Worm (Caenorhabditis elegans): ENCODE results near the gene srd-41.

The srd-41 gene

DNA sequence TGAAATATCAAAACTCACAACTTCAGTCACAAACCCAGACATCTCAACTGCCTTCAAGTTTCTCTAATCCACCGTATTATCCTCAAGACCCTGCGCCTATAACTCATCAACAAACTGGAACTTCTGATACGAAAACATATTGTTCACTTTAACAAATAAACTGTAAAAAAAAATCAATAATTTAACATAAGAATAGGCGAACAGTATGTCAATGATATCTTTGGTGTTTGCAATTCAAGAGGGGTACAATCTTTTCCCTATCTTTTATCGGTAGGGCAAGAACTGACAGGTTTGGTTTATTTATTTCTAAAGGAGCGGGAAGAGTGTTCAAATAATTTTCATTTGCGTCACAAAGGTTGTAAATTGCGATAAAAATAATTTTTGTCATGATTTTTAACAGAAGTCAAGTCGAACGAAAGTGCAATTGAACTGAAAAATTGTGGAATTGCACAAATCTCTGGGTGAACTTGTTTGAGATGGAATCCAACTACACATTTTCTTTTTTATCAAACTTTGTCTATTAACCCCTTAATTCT lies 36.5 kb downstream of the srd-41 start (continued):
- peak; percentile 86 for TF ChIP-seq cey-2 (tag; optimal IDR thresholded peaks at IDR 0.05; ENCODE audit: borderline replicate concordance, insufficient read depth)
- peak; percentile 50 for TF ChIP-seq snpc-4 (tag; optimal IDR thresholded peaks at IDR 0.05)
- TF ChIP-seq madf-5 (GFP tag; IDR thresholded peaks at IDR 0.05) = peak in 1 of 2 experiments; percentile 85; a peak in 1 of 4 replicates
- TF ChIP-seq ceh-44 (GFP tag; IDR thresholded peaks at IDR 0.05) = 0 out of 2 replicates have a peak, but pooled peaks have one; percentile 32
- peak; percentile 39 for TF ChIP-seq F49E8.2 (tag; optimal IDR thresholded peaks at IDR 0.05; ENCODE audit: borderline replicate concordance)
- TF ChIP-seq dpl-1 (GFP tag; optimal IDR thresholded peaks at IDR 0.05) = peak; percentile 66
- peak; percentile 98 for TF ChIP-seq fos-1 (tag; optimal IDR thresholded peaks at IDR 0.05)
- peak; percentile 90 for TF ChIP-seq nhr-237 (tag; optimal IDR thresholded peaks at IDR 0.05)
- peak; percentile 100 for TF ChIP-seq fkh-10 (GFP tag; optimal IDR thresholded peaks at IDR 0.05)
- TF ChIP-seq lsy-2 (tag; optimal IDR thresholded peaks at IDR 0.05) = peak; percentile 94 to 97
- peak; percentile 29 to 68 for TF ChIP-seq ZK546.5 (tag; optimal IDR thresholded peaks at IDR 0.05)
- no peak for TF ChIP-seq snpc-1.2 (GFP tag; IDR thresholded peaks at IDR 0.05)
- peak; percentile 99 for TF ChIP-seq nhr-102 (tag; optimal IDR thresholded peaks at IDR 0.05)
- peak; percentile 87; the same call in 1 of the 2 replicates for TF ChIP-seq D1046.2 (GFP tag; IDR thresholded peaks at IDR 0.05)
- TF ChIP-seq pqm-1 (tag; optimal IDR thresholded peaks at IDR 0.05) = peak; percentile 65
- peak; percentile 99 for TF ChIP-seq hmg-1.1 (GFP tag; IDR thresholded peaks at IDR 0.05)
- TF ChIP-seq tag-97 (GFP tag; IDR thresholded peaks at IDR 0.05) = peak; percentile 76
- peak; percentile 97 for TF ChIP-seq dmd-6 (GFP tag; IDR thresholded peaks at IDR 0.05)
- peak; percentile 72 for TF ChIP-seq ceh-82 (tag; optimal IDR thresholded peaks at IDR 0.05)
- TF ChIP-seq sdz-12 (GFP tag; optimal IDR thresholded peaks at IDR 0.05) = no peak
- peak; percentile 98 for TF ChIP-seq F37D6.2 (tag; optimal IDR thresholded peaks at IDR 0.05)
- peak; percentile 96 for TF ChIP-seq lin-13 (GFP tag; optimal IDR thresholded peaks at IDR 0.05)
- peak; percentile 71 to 85 for TF ChIP-seq hif-1 (tag; optimal IDR thresholded peaks at IDR 0.05)
- TF ChIP-seq lin-15B (tag; optimal IDR thresholded peaks at IDR 0.05) = peak; percentile 13
- TF ChIP-seq Y105C5A.15 (GFP tag; IDR thresholded peaks at IDR 0.05) = peak; percentile 70; the same call in 1 of the 2 replicates
- TF ChIP-seq egl-27 (tag; optimal IDR thresholded peaks at IDR 0.05) = peak; percentile 69
- TF ChIP-seq lin-29 (GFP tag; IDR thresholded peaks at IDR 0.05) = peak; percentile 94
- peak; percentile 84 for TF ChIP-seq nhr-25 (tag; optimal IDR thresholded peaks at IDR 0.05; ENCODE audit: borderline replicate concordance, insufficient read depth)
- TF ChIP-seq dmd-8 (GFP tag; IDR thresholded peaks at IDR 0.05) = 0 out of 2 replicates have a peak, but pooled peaks have one; percentile 5
- peak; percentile 94 for TF ChIP-seq mes-2 (tag; optimal IDR thresholded peaks at IDR 0.05; ENCODE audit: poor library complexity, severe bottlenecking)
- TF ChIP-seq gei-8 (GFP tag; optimal IDR thresholded peaks at IDR 0.05) = peak; percentile 75
- TF ChIP-seq nhr-76 (tag; optimal IDR thresholded peaks at IDR 0.05) = peak; percentile 87
- TF ChIP-seq hlh-30 (tag; optimal IDR thresholded peaks at IDR 0.05; ENCODE audit: insufficient read depth) = peak; percentile 93
- TF ChIP-seq ces-1 (GFP tag; optimal IDR thresholded peaks at IDR 0.05) = peak; percentile 97
- peak; percentile 96 for TF ChIP-seq pha-4 (GFP tag; IDR thresholded peaks at IDR 0.05)
- TF ChIP-seq pha-4 (tag; optimal IDR thresholded peaks at IDR 0.05) = peak; percentile 95
- TF ChIP-seq Y5F2A.4 (GFP tag; optimal IDR thresholded peaks at IDR 0.05) = peak; percentile 90
- TF ChIP-seq mdl-1 (tag; optimal IDR thresholded peaks at IDR 0.05) = peak; percentile 87 to 89
- TF ChIP-seq zag-1 (tag; optimal IDR thresholded peaks at IDR 0.05) = peak; percentile 90
- TF ChIP-seq R02D3.7 (tag; optimal IDR thresholded peaks at IDR 0.05) = peak; percentile 32
- TF ChIP-seq aha-1 (tag) = peak; percentile 99
- peak; percentile 99 for TF ChIP-seq jun-1 (tag; optimal IDR thresholded peaks at IDR 0.05)
- TF ChIP-seq zfp-2 (tag; optimal IDR thresholded peaks at IDR 0.05) = peak; percentile 76
- no peak for TF ChIP-seq F44E2.7 (GFP tag; IDR thresholded peaks at IDR 0.05)
- TF ChIP-seq nhr-28 (tag; optimal IDR thresholded peaks at IDR 0.05) = peak; percentile 91
- TF ChIP-seq spr-3 (GFP tag; optimal IDR thresholded peaks at IDR 0.05) = peak; percentile 91
- peak; percentile 96 for TF ChIP-seq zip-2 (tag; optimal IDR thresholded peaks at IDR 0.05)
- TF ChIP-seq arid-1 (GFP tag; conservative IDR thresholded peaks at IDR 0.05) = peak; percentile 76
- TF ChIP-seq php-3 (GFP tag; IDR thresholded peaks at IDR 0.05) = peak; percentile 93; the same call in 1 of the 2 replicates

Data from whole organism, L4 larva.